Worm (Caenorhabditis elegans) whole organism, midembryonic: Measurements from ENCODE around the gene ZK721.4.
A peak's percentile ranks its signal among the peaks of the same experiment; 100 is the strongest.

Source experiments
- T22C8.4 ChIP-seq: fragments of 200-800 bp; sonication (Bioruptor generic); IDR thresholded peaks from 2 replicates; pipeline ENCODE4 v1.3.6; 2022; ENCODE audit warnings: missing genetic modification characterization, missing compliant biosample characterization
- cog-1 ChIP-seq: sonication (generic microtip); optimal IDR thresholded peaks from 2 replicates; lab custom pipeline; 2016; ENCODE audit warnings: missing genetic modification characterization, missing compliant biosample characterization
- flt-1 ChIP-seq: fragments of 200-800 bp; sonication (Bioruptor generic); IDR thresholded peaks from 2 replicates; pipeline ENCODE4 v1.3.6; 2022; ENCODE audit warnings: missing genetic modification characterization, missing compliant biosample characterization
- klf-2 ChIP-seq: fragments of 200-800 bp; sonication (Bioruptor generic); conservative IDR thresholded peaks from 2 replicates; pipeline ENCODE4 v1.3.6; 2022; ENCODE audit warnings: missing genetic modification reagents, missing genetic modification characterization, missing compliant biosample characterization
- med-1 ChIP-seq: sonication (generic microtip); optimal IDR thresholded peaks from 2 replicates; lab custom pipeline; 2017; ENCODE audit warnings: missing genetic modification characterization, mild to moderate bottlenecking, missing compliant biosample characterization, antibody characterized with exemption, missing genetic modification reagents; ENCODE audit not compliant: insufficient read depth
- ref-1 ChIP-seq: fragments of 200-800 bp; sonication (Bioruptor generic); conservative IDR thresholded peaks from 2 replicates; pipeline ENCODE4 v1.3.6; 2022; ENCODE audit warnings: missing genetic modification reagents, missing genetic modification characterization, missing compliant biosample characterization
- tab-1 ChIP-seq: fragments of 200-800 bp; sonication (Bioruptor generic); IDR thresholded peaks from 2 replicates; pipeline ENCODE4 v1.3.6; 2022; ENCODE audit warnings: missing genetic modification characterization, missing compliant biosample characterization
- ztf-23 ChIP-seq: fragments of 200-800 bp; sonication (Bioruptor generic); IDR thresholded peaks from 2 replicates; pipeline ENCODE4 v1.3.6; 2022; ENCODE audit warnings: missing genetic modification reagents, missing genetic modification characterization, missing compliant biosample characterization
- ztf-29 ChIP-seq: fragments of 200-800 bp; sonication (Bioruptor generic); IDR thresholded peaks from 2 replicates; pipeline ENCODE4 v1.3.6; 2022; ENCODE audit warnings: missing genetic modification reagents, missing genetic modification characterization, missing compliant biosample characterization

The ZK721.4 gene

ce11 chrX:8797653-8798052 lies 19.0 kb downstream of the ZK721.4 start:
- TF ChIP-seq ztf-29 (GFP tag; lab: Robert Waterston, UW) (no peak), flt-1 (GFP tag; lab: Robert Waterston, UW) (no peak), T22C8.4 (no peak), tab-1 (no peak), ref-1 (no peak), cog-1 (tag; lab: Kevin White, UChicago) (no peak), ztf-23 (GFP tag; lab: Robert Waterston, UW) (no peak), klf-2 (GFP tag; lab: Robert Waterston, UW) (no peak), med-1 (GFP tag; lab: Kevin White, UChicago) (no peak)

DNA sequence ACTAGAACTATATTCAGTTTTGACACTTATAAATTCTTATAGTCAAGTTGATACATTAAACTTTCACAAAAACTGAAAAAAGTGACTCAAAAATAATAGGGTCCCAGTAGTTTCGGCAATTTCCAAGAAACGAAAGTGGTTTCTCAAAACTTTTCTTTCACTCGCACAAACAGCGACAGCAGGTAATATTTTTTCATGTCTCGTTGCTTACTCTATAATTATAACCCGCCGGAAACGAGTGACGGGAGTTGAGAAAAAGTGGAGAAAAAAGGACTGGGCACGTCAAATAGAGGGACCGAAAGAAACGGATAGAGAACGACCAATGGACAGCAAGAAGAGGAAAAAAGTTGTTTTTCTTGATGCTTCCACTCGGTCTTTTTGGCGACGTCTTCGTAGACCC lies 21.3 kb downstream of the ZK721.4 start:
- no peak for TF ChIP-seq ref-1
- TF ChIP-seq T22C8.4, result no peak
- TF ChIP-seq ztf-23 (GFP tag; lab: Robert Waterston, UW), result no peak

DNA sequence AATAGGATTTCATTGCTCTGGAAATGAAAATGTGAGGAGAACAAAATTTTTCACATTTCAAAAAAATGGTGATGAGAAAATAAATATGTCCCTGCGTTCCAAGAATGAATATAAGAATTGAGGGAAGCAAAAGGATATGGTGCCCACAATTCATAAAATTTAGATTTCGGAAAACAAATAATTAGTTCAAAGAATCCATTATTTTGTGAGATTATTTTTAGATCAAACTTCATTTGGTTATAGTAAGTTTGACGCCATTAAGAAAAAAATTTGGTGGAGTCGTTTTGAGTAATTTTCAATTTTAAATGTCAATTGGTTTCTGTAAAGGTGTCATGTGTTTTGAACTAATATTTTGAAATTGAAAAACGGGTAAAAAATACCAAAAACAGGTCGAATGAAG lies 21.7 kb downstream of the ZK721.4 start:
- TF ChIP-seq T22C8.4, result no peak
- no peak for TF ChIP-seq ztf-29 (GFP tag; lab: Robert Waterston, UW)
- TF ChIP-seq ref-1, result no peak
- no peak for TF ChIP-seq med-1 (GFP tag; lab: Kevin White, UChicago)
- TF ChIP-seq tab-1, result no peak
- no peak for TF ChIP-seq ztf-23 (GFP tag; lab: Robert Waterston, UW)

DNA sequence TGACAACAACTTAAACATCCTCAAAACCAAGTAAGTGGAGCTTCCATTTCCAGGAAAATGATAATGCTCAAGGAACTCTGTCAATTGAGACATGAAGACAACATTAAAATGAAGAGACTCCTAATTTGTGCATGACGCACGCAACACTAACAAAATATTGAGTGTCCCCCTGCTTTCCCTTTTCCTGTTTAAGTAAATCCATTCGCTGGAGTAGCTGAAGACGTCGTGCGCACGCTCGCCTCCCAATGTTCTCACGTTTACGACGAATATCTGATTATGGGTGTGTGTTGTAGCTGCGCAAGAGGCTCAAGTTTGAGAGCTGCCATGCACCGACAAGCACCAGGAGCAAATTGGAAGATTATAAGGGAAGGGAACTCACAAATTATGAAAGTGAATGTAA lies 22.3 kb downstream of the ZK721.4 start:
- TF ChIP-seq cog-1 (tag; lab: Kevin White, UChicago), result peak; percentile 2
- TF ChIP-seq klf-2 (GFP tag; lab: Robert Waterston, UW), result no peak

ce11 chrX:8805475-8805874 lies 26.8 kb downstream of the ZK721.4 start:
- no peak for TF ChIP-seq flt-1 (GFP tag; lab: Robert Waterston, UW)
- TF ChIP-seq tab-1, result no peak
- TF ChIP-seq T22C8.4, result no peak
- TF ChIP-seq ref-1, result no peak
- TF ChIP-seq cog-1 (tag; lab: Kevin White, UChicago), result no peak

DNA sequence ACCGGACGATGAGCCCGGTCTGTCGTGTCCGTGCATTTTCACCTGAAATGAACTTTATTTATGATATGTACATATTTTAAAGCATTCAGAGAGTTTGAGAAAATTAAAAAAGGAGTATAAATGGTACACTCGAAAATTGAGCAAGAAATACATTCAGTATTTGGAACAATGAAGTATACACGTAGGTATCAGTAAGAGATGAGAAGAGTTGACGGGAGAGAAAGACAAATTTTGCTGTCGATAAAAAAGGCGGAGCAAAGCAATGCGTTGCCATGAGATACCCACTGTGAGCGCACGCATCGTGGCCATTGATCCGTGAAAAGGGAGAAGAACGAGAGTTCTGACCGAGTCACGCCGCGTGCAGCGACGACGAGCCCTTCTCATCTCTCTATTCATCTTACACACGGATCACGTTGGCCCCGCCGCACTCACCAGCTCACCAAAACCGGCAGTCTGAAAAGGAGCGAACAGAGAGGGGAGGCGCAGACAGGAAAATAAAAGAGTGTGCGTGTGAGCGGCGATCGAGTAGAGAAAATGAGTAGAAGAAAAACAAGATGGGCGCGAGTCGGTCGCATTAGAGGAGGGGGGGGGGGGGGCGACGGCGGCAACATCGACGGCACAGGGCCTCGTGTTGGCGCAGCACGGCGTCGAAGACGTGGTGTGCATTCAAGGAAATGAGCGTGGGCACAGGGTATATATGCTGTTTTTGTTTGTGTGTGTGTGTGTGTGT lies 27.6 kb downstream of the ZK721.4 start, which contains the start of gene R04E5.8:
R04E5.8 (minus strand) TSS at position 51 of the 730 bp plus-strand sequence.
- TF ChIP-seq tab-1 (no peak), flt-1 (GFP tag; lab: Robert Waterston, UW) (0 out of 2 replicates have a peak, but pooled peaks have one; percentile 41), ref-1 (no peak), ztf-23 (GFP tag; lab: Robert Waterston, UW) (no peak), T22C8.4 (no peak)

ce11 chrX:8808740-8809139 lies 30.1 kb downstream of the ZK721.4 start:
- no peak for TF ChIP-seq cog-1 (tag; lab: Kevin White, UChicago)
- TF ChIP-seq ztf-23 (GFP tag; lab: Robert Waterston, UW), result no peak
- TF ChIP-seq med-1 (GFP tag; lab: Kevin White, UChicago), result no peak
- TF ChIP-seq ztf-29 (GFP tag; lab: Robert Waterston, UW), result no peak
- no peak for TF ChIP-seq klf-2 (GFP tag; lab: Robert Waterston, UW)
- no peak for TF ChIP-seq flt-1 (GFP tag; lab: Robert Waterston, UW)
- TF ChIP-seq T22C8.4, result no peak
- no peak for TF ChIP-seq tab-1
- TF ChIP-seq ref-1, result no peak

DNA sequence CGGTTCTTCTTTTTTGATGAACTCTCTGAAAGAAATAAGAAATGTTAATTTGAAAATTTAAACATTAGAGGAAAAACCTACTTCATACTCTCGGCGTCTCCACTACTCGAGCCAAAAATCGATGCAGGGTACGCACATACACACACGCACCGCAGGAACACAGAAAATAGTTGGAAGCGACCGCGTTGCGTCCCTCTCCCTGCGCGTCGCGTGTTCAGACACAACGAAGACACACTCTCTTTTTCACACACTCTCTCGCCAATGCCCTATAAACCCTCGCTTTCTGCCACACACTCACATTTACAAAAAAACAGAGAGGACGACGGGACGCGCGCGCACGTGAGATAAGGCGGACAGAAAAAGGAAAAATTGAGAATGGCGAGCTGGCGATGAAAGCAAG lies 32.2 kb downstream of the ZK721.4 start, which contains the start of gene R04E5.9:
R04E5.9 (minus strand) TSS at position 235 of the 400 bp plus-strand sequence.
- TF ChIP-seq cog-1 (tag; lab: Kevin White, UChicago) (peak; percentile 78), ref-1 (no peak), ztf-29 (GFP tag; lab: Robert Waterston, UW) (no peak), ztf-23 (GFP tag; lab: Robert Waterston, UW) (no peak), klf-2 (GFP tag; lab: Robert Waterston, UW) (no peak), T22C8.4 (peak; percentile 69), med-1 (GFP tag; lab: Kevin White, UChicago) (no peak), tab-1 (no peak), flt-1 (GFP tag; lab: Robert Waterston, UW) (0 out of 2 replicates have a peak, but pooled peaks have one; percentile 26)

- TF ChIP-seq T22C8.4 (no peak), ref-1 (no peak), ztf-23 (GFP tag; lab: Robert Waterston, UW) (no peak), klf-2 (GFP tag; lab: Robert Waterston, UW) (no peak), cog-1 (tag; lab: Kevin White, UChicago) (no peak), flt-1 (GFP tag; lab: Robert Waterston, UW) (no peak), ztf-29 (GFP tag; lab: Robert Waterston, UW) (no peak)
Measured at ce11 chrX:8811916-8812315, 33.3 kb downstream of the ZK721.4 start, which contains the start of gene cnnm-2. cnnm-2 (plus strand) TSS chrX:8812105.

DNA sequence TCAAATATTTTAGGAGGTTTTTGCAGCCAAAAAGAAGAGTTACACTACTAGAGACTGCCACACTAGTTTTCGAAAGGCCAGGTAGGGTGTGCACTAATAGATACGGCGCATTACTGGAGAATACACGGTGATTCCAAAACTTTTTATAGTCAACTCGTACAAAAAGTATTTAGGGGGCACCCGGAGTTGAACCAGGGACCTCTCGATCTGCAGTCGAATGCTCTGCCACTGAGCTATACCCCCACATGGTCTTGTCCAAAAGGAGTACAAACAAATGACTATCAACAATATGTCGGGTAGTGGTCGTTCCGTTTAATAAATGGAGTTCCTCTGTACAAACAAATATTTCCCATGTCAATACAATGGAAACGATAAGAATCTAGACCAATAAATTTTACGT lies 39.3 kb downstream of the ZK721.4 start:
- peak; percentile 51 for TF ChIP-seq T22C8.4
- no peak for TF ChIP-seq ztf-29 (GFP tag; lab: Robert Waterston, UW)
- peak; percentile 69; the same call in 1 of the 2 replicates for TF ChIP-seq ztf-23 (GFP tag; lab: Robert Waterston, UW)
- peak; percentile 80 for TF ChIP-seq tab-1
- peak; percentile 89 for TF ChIP-seq flt-1 (GFP tag; lab: Robert Waterston, UW)
- no peak for TF ChIP-seq cog-1 (tag; lab: Kevin White, UChicago)
- peak; percentile 65; the same call in 1 of the 2 replicates for TF ChIP-seq klf-2 (GFP tag; lab: Robert Waterston, UW)
- TF ChIP-seq ref-1, result peak; percentile 48; the same call in 1 of the 2 replicates
- TF ChIP-seq med-1 (GFP tag; lab: Kevin White, UChicago), result no peak
